Fruit fly (Drosophila melanogaster) whole organism, embryonic: Measurements from ENCODE around the gene Mob3.

Source experiments
- Blimp-1 ChIP-seq: fragments of 200-800 bp; sonication (Bioruptor generic); optimal IDR thresholded peaks from 3 replicates; lab custom pipeline; 2018; ENCODE audit warnings: missing biosample characterization, missing genetic modification characterization, mild to moderate bottlenecking, moderate library complexity, missing genetic modification reagents
- CG10274 ChIP-seq: fragments of 200-800 bp; sonication (Bioruptor generic); optimal IDR thresholded peaks from 3 replicates; lab custom pipeline; 2017; ENCODE audit warnings: missing biosample characterization, mild to moderate bottlenecking, missing genetic modification characterization
- CG12659 ChIP-seq: fragments of 200-800 bp; sonication (Bioruptor generic); optimal IDR thresholded peaks from 3 replicates; lab custom pipeline; 2017; ENCODE audit warnings: mild to moderate bottlenecking, missing biosample characterization, missing genetic modification reagents, missing genetic modification characterization
- CG1603 ChIP-seq: fragments of 200-800 bp; sonication (Bioruptor generic); optimal IDR thresholded peaks from 2 replicates; lab custom pipeline; 2019; ENCODE audit warnings: missing biosample characterization, mild to moderate bottlenecking, missing genetic modification characterization, moderate library complexity
- CG2120 ChIP-seq: fragments of 200-800 bp; sonication (Bioruptor generic); optimal IDR thresholded peaks from 3 replicates; lab custom pipeline; 2016; ENCODE audit warnings: missing biosample characterization, missing genetic modification characterization
- CG2199 ChIP-seq: fragments of 200-800 bp; sonication (Bioruptor generic); IDR thresholded peaks from 3 replicates; pipeline ENCODE4 v1.3.6; 2022; ENCODE audit warnings: missing biosample characterization, missing genetic modification characterization
- CG30020 ChIP-seq: fragments of 200-800 bp; optimal IDR thresholded peaks from 2 replicates; lab custom pipeline; 2019; ENCODE audit warnings: missing biosample characterization, mild to moderate bottlenecking, missing genetic modification characterization, moderate library complexity
- CG3281 ChIP-seq: fragments of 200-800 bp; sonication (Bioruptor generic); optimal IDR thresholded peaks from 3 replicates; lab custom pipeline; 2017; ENCODE audit warnings: missing biosample characterization, mild to moderate bottlenecking, missing genetic modification characterization
- CG4404 ChIP-seq: fragments of 200-800 bp; sonication (Bioruptor generic); IDR thresholded peaks from 2 replicates; pipeline ENCODE4 v1.3.6; 2022; ENCODE audit warnings: missing biosample characterization, missing genetic modification characterization
- CG4617 ChIP-seq: fragments of 200-800 bp; sonication (Bioruptor generic); optimal IDR thresholded peaks from 3 replicates; lab custom pipeline; 2016; ENCODE audit warnings: missing biosample characterization, missing genetic modification characterization, borderline replicate concordance
- CG6254 ChIP-seq: fragments of 200-800 bp; sonication (Bioruptor generic); optimal IDR thresholded peaks from 3 replicates; lab custom pipeline; 2017; ENCODE audit warnings: mild to moderate bottlenecking, missing biosample characterization, missing genetic modification reagents, missing genetic modification characterization
- CG6765 ChIP-seq: fragments of 200-800 bp; sonication (Bioruptor generic); optimal IDR thresholded peaks from 3 replicates; lab custom pipeline; 2017; ENCODE audit warnings: missing biosample characterization, mild to moderate bottlenecking, missing genetic modification characterization
- CG6854 ChIP-seq: fragments of 200-800 bp; sonication (Bioruptor generic); optimal IDR thresholded peaks from 3 replicates; lab custom pipeline; 2017; ENCODE audit warnings: missing biosample characterization, mild to moderate bottlenecking, missing genetic modification characterization
- CG7271 ChIP-seq: fragments of 200-800 bp; sonication (Bioruptor generic); optimal IDR thresholded peaks from 2 replicates; lab custom pipeline; 2018; ENCODE audit warnings: missing biosample characterization, mild to moderate bottlenecking, missing genetic modification characterization, moderate library complexity
- CG8924 ChIP-seq: fragments of 200-800 bp; optimal IDR thresholded peaks from 3 replicates; lab custom pipeline; 2019; ENCODE audit warnings: missing biosample characterization, mild to moderate bottlenecking, missing genetic modification characterization, moderate library complexity
- CG9797 ChIP-seq: fragments of 200-800 bp; sonication (Bioruptor generic); optimal IDR thresholded peaks from 3 replicates; lab custom pipeline; 2018; ENCODE audit warnings: missing biosample characterization, mild to moderate bottlenecking, missing genetic modification characterization
- Dbx ChIP-seq: fragments of 200-800 bp; sonication (Bioruptor generic); IDR thresholded peaks from 3 replicates; pipeline ENCODE4 v1.3.6; 2022; ENCODE audit warnings: missing biosample characterization, missing genetic modification characterization
- Dp ChIP-seq: fragments of 200-800 bp; sonication (Bioruptor generic); optimal IDR thresholded peaks from 2 replicates; lab custom pipeline; 2018; ENCODE audit warnings: missing biosample characterization, mild to moderate bottlenecking, missing genetic modification characterization, moderate library complexity
- E2f2 ChIP-seq: fragments of 200-800 bp; sonication (Bioruptor generic); IDR thresholded peaks from 2 replicates; pipeline ENCODE4 v1.3.6; 2022; ENCODE audit warnings: missing biosample characterization, missing genetic modification characterization
- Fer3 ChIP-seq: fragments of 200-800 bp; sonication (Bioruptor generic); optimal IDR thresholded peaks from 2 replicates; lab custom pipeline; 2018; ENCODE audit warnings: missing biosample characterization, mild to moderate bottlenecking, missing genetic modification characterization, moderate library complexity
- Gug ChIP-seq: fragments of 200-800 bp; sonication (Bioruptor generic); IDR thresholded peaks from 4 replicates; pipeline ENCODE4 v1.3.6; 2022; ENCODE audit warnings: missing biosample characterization, missing genetic modification characterization
- HmgD ChIP-seq: fragments of 200-800 bp; sonication (Bioruptor generic); optimal IDR thresholded peaks from 3 replicates; lab custom pipeline; 2016; ENCODE audit warnings: missing biosample characterization, missing genetic modification characterization
- Hr51 ChIP-seq, 2 experiments: fragments of 200-800 bp; sonication (Bioruptor generic); optimal IDR thresholded peaks; 2 replicates in 1 of 2; 3 replicates in 1 of 2; lab custom pipeline; 2016 to 2018; ENCODE audit warnings: missing biosample characterization in 2 of 2, missing genetic modification characterization in 2 of 2, mild to moderate bottlenecking in 1 of 2, moderate library complexity in 1 of 2
- MBD-R2 ChIP-seq: fragments of 200-800 bp; sonication (Bioruptor generic); IDR thresholded peaks from 2 replicates; pipeline ENCODE4 v1.3.6; 2022; ENCODE audit warnings: missing biosample characterization, missing genetic modification characterization
- MESR4 ChIP-seq: fragments of 200-800 bp; sonication (Bioruptor generic); optimal IDR thresholded peaks from 2 replicates; lab custom pipeline; 2018; ENCODE audit warnings: missing biosample characterization, mild to moderate bottlenecking, missing genetic modification characterization, moderate library complexity
- Oaz ChIP-seq: fragments of 200-800 bp; sonication (Bioruptor generic); IDR thresholded peaks from 2 replicates; pipeline ENCODE4 v1.3.6; 2022; ENCODE audit warnings: missing biosample characterization, missing genetic modification characterization
- Ptx1 ChIP-seq: fragments of 200-800 bp; sonication (Bioruptor generic); IDR thresholded peaks from 2 replicates; pipeline ENCODE4 v1.3.6; 2022; ENCODE audit warnings: missing biosample characterization, missing genetic modification characterization
- Sin3A ChIP-seq: fragments of >200 bp; optimal IDR thresholded peaks from 2 replicates; lab custom pipeline; 2018
- ac ChIP-seq: fragments of 200-800 bp; sonication (Bioruptor generic); optimal IDR thresholded peaks from 3 replicates; lab custom pipeline; 2017; ENCODE audit warnings: missing biosample characterization, mild to moderate bottlenecking, missing genetic modification characterization
- amos ChIP-seq: fragments of 200-800 bp; sonication (Bioruptor generic); IDR thresholded peaks from 2 replicates; pipeline ENCODE4 v1.3.6; 2022; ENCODE audit warnings: missing biosample characterization, missing genetic modification characterization; ENCODE audit not compliant: partially characterized antibody
- cad ChIP-seq: fragments of >200 bp; optimal IDR thresholded peaks from 2 replicates; lab custom pipeline; 2017; ENCODE audit warnings: missing biosample characterization, missing genetic modification characterization
- cg ChIP-seq: fragments of 200-800 bp; sonication (Bioruptor generic); optimal IDR thresholded peaks from 3 replicates; lab custom pipeline; 2019; ENCODE audit warnings: missing biosample characterization, mild to moderate bottlenecking, missing genetic modification characterization, moderate library complexity
- chm ChIP-seq: fragments of 200-800 bp; sonication (Bioruptor generic); IDR thresholded peaks from 2 replicates; pipeline ENCODE4 v1.3.6; 2022; ENCODE audit warnings: missing biosample characterization, missing genetic modification characterization
- crol ChIP-seq: fragments of 200-800 bp; sonication (Bioruptor generic); IDR thresholded peaks from 2 replicates; pipeline ENCODE4 v1.3.6; 2022; ENCODE audit warnings: missing biosample characterization, missing genetic modification characterization
- esg ChIP-seq: fragments of 200-800 bp; sonication (Bioruptor generic); conservative IDR thresholded peaks from 2 replicates; pipeline ENCODE4 v1.3.6; 2022; ENCODE audit warnings: missing biosample characterization, missing genetic modification characterization
- gcm ChIP-seq: fragments of 200-800 bp; sonication (Bioruptor generic); optimal IDR thresholded peaks from 2 replicates; lab custom pipeline; 2019; ENCODE audit warnings: missing biosample characterization, mild to moderate bottlenecking, missing genetic modification characterization, moderate library complexity
- gfzf ChIP-seq: fragments of 200-800 bp; sonication (Bioruptor generic); optimal IDR thresholded peaks from 2 replicates; lab custom pipeline; 2016; ENCODE audit warnings: missing biosample characterization, mild to moderate bottlenecking, missing genetic modification characterization, moderate library complexity
- hbn ChIP-seq: fragments of 200-800 bp; sonication (Bioruptor generic); IDR thresholded peaks from 2 replicates; pipeline ENCODE4 v1.3.6; 2022; ENCODE audit warnings: missing biosample characterization, missing genetic modification characterization; ENCODE audit not compliant: partially characterized antibody
- maf-S ChIP-seq: fragments of 200-800 bp; sonication (Bioruptor generic); optimal IDR thresholded peaks from 2 replicates; lab custom pipeline; 2016; ENCODE audit warnings: missing biosample characterization, missing genetic modification characterization
- nerfin-1 ChIP-seq: fragments of 200-800 bp; sonication (Bioruptor generic); optimal IDR thresholded peaks from 3 replicates; lab custom pipeline; 2019; ENCODE audit warnings: missing biosample characterization, mild to moderate bottlenecking, missing genetic modification characterization, moderate library complexity
- pfk ChIP-seq: fragments of 200-800 bp; sonication (Bioruptor generic); optimal IDR thresholded peaks from 2 replicates; lab custom pipeline; 2018; ENCODE audit warnings: missing biosample characterization, mild to moderate bottlenecking, missing genetic modification characterization, moderate library complexity
- phol ChIP-seq: fragments of 200-800 bp; sonication (Bioruptor generic); optimal IDR thresholded peaks from 3 replicates; lab custom pipeline; 2018; ENCODE audit warnings: missing biosample characterization, mild to moderate bottlenecking, missing genetic modification characterization, moderate library complexity
- pzg ChIP-seq: fragments of 200-800 bp; sonication (Bioruptor generic); optimal IDR thresholded peaks from 3 replicates; lab custom pipeline; 2018; ENCODE audit warnings: missing biosample characterization, mild to moderate bottlenecking, missing genetic modification characterization, moderate library complexity
- ranshi ChIP-seq: fragments of 200-800 bp; sonication (Bioruptor generic); IDR thresholded peaks from 2 replicates; pipeline ENCODE4 v1.3.6; 2022; ENCODE audit warnings: missing biosample characterization, missing genetic modification characterization
- sens-2 ChIP-seq: fragments of 200-800 bp; sonication (Bioruptor generic); IDR thresholded peaks from 2 replicates; pipeline ENCODE4 v1.3.6; 2022; ENCODE audit warnings: missing biosample characterization, missing genetic modification characterization
- so ChIP-seq: fragments of 200-800 bp; sonication (Bioruptor generic); IDR thresholded peaks from 3 replicates; pipeline ENCODE4 v1.3.6; 2022; ENCODE audit warnings: missing biosample characterization, missing genetic modification characterization
- stwl ChIP-seq: fragments of 200-800 bp; sonication (Bioruptor generic); optimal IDR thresholded peaks from 3 replicates; lab custom pipeline; 2018; ENCODE audit warnings: missing biosample characterization, mild to moderate bottlenecking, missing genetic modification characterization, moderate library complexity
- wek ChIP-seq: fragments of 200-800 bp; sonication (Bioruptor generic); optimal IDR thresholded peaks from 3 replicates; lab custom pipeline; 2018; ENCODE audit warnings: missing biosample characterization, mild to moderate bottlenecking, missing genetic modification characterization, moderate library complexity

Gene Mob3

dm6 chr2L:10263830-10264634 lies 1.1 kb upstream of the Mob3 start, which contains the start of gene REPTOR-BP (continued):
- TF ChIP-seq Ptx1 (GFP tag; lab: Robert Waterston, UW) (no peak), HmgD (no peak), crol (no peak), CG6854 (GFP tag; lab: Kevin White, UChicago) (no peak), CG7271 (tag; lab: Kevin White, UChicago) (no peak), esg (GFP tag; lab: Robert Waterston, UW) (no peak), amos (GFP tag; lab: Robert Waterston, UW) (no peak), Fer3 (tag; lab: Kevin White, UChicago) (no peak), ac (GFP tag; lab: Kevin White, UChicago) (no peak), CG3281 (GFP tag; lab: Kevin White, UChicago) (no peak), Dbx (GFP tag; lab: Robert Waterston, UW) (no peak), Dp (peak; percentile 41), CG6765 (GFP tag; lab: Kevin White, UChicago) (no peak), so (GFP tag; lab: Robert Waterston, UW) (no peak), maf-S (no peak), Gug (GFP tag; lab: Robert Waterston, UW) (no peak), CG2120 (GFP tag; lab: Kevin White, UChicago) (no peak), gcm (no peak), sens-2 (GFP tag; lab: Robert Waterston, UW) (no peak), Sin3A (lab: Kevin White, UChicago) (no peak), CG4404 (GFP tag; lab: Robert Waterston, UW) (no peak), hbn (GFP tag; lab: Robert Waterston, UW) (no peak), CG6254 (GFP tag; lab: Kevin White, UChicago) (no peak), pzg (GFP tag; lab: Kevin White, UChicago) (peak; percentile 22), chm (GFP tag; lab: Robert Waterston, UW) (no peak), Oaz (GFP tag; lab: Robert Waterston, UW) (no peak), nerfin-1 (tag; lab: Kevin White, UChicago) (no peak), cad (GFP tag; lab: Kevin White, UChicago) (no peak)

dm6 chr2L:10266511-10266910 lies 1.4 kb downstream of the Mob3 start, which contains the start of gene CG4953:
Gene CG4953 (plus strand): TSS chr2L:10266703.
- peak; percentile 65 for TF ChIP-seq CG30020 (tag; lab: Kevin White, UChicago)
- no peak for TF ChIP-seq ranshi
- peak; percentile 66 for TF ChIP-seq MBD-R2 (GFP tag; lab: Robert Waterston, UW)
- TF ChIP-seq Blimp-1 (GFP tag; lab: Kevin White, UChicago) = no peak
- no peak for TF ChIP-seq cg (GFP tag; lab: Kevin White, UChicago)
- peak; percentile 14 for TF ChIP-seq Dp
- TF ChIP-seq esg (GFP tag; lab: Robert Waterston, UW) = no peak
- TF ChIP-seq CG8924 = no peak
- peak; percentile 67 for TF ChIP-seq gfzf (GFP tag; lab: Kevin White, UChicago)
- TF ChIP-seq CG10274 (GFP tag; lab: Kevin White, UChicago) = no peak
- no peak for TF ChIP-seq Hr51 (GFP tag; optimal IDR thresholded peaks at IDR 0.05; lab: Kevin White, UChicago)
- peak; percentile 44 for TF ChIP-seq pzg (GFP tag; lab: Kevin White, UChicago)
- peak; percentile 18 for TF ChIP-seq CG9797 (GFP tag; lab: Kevin White, UChicago)
- TF ChIP-seq phol (tag; lab: Kevin White, UChicago) = peak; percentile 0
- TF ChIP-seq wek = peak; percentile 93
- peak; percentile 32 for TF ChIP-seq stwl (tag; lab: Kevin White, UChicago)
- peak; percentile 3 for TF ChIP-seq CG1603
- peak; percentile 22 for TF ChIP-seq pfk (GFP tag; lab: Kevin White, UChicago)
- TF ChIP-seq CG12659 (GFP tag; lab: Kevin White, UChicago) = peak; percentile 4
- no peak for TF ChIP-seq CG6765 (GFP tag; lab: Kevin White, UChicago)
- peak; percentile 25 for TF ChIP-seq CG4617
- peak; percentile 26; the same call in 1 of the 2 replicates for TF ChIP-seq E2f2 (GFP tag; lab: Robert Waterston, UW)
- TF ChIP-seq CG2199 (GFP tag; lab: Robert Waterston, UW) = no peak
- TF ChIP-seq MESR4 (GFP tag; lab: Kevin White, UChicago) = peak; percentile 33
